Fruit fly (Drosophila melanogaster) whole organism, embryonic: ENCODE results near the gene CG10863.
A peak's percentile ranks its signal among the peaks of the same experiment; 100 is the strongest.

ENCODE experiments used
- CG15011 ChIP-seq: fragments of 200-800 bp; sonication (Bioruptor generic); optimal IDR thresholded peaks from 3 replicates; lab custom pipeline; 2018; ENCODE audit warnings: missing biosample characterization, mild to moderate bottlenecking, missing genetic modification characterization
- CG9932 ChIP-seq: fragments of 200-800 bp; sonication (Bioruptor generic); IDR thresholded peaks from 2 replicates; pipeline ENCODE4 v1.3.6; 2022; ENCODE audit warnings: missing biosample characterization, missing genetic modification characterization
- MESR4 ChIP-seq: fragments of 200-800 bp; sonication (Bioruptor generic); optimal IDR thresholded peaks from 2 replicates; lab custom pipeline; 2018; ENCODE audit warnings: missing biosample characterization, mild to moderate bottlenecking, missing genetic modification characterization, moderate library complexity
- NFAT ChIP-seq: fragments of 200-800 bp; sonication (Bioruptor generic); IDR thresholded peaks from 2 replicates; pipeline ENCODE4 v1.3.6; 2022; ENCODE audit warnings: missing biosample characterization, missing genetic modification characterization
- fd102C ChIP-seq: fragments of 200-800 bp; sonication (Bioruptor generic); optimal IDR thresholded peaks from 2 replicates; lab custom pipeline; 2018; ENCODE audit warnings: missing biosample characterization, mild to moderate bottlenecking, missing genetic modification characterization, moderate library complexity
- grau ChIP-seq: fragments of 200-800 bp; optimal IDR thresholded peaks from 3 replicates; lab custom pipeline; 2019; ENCODE audit warnings: missing biosample characterization, mild to moderate bottlenecking, missing genetic modification characterization, moderate library complexity
- nau ChIP-seq: fragments of 200-800 bp; sonication (Bioruptor generic); optimal IDR thresholded peaks from 3 replicates; lab custom pipeline; 2017; ENCODE audit warnings: missing biosample characterization, mild to moderate bottlenecking, missing genetic modification characterization, missing genetic modification reagents
- pzg ChIP-seq: fragments of 200-800 bp; sonication (Bioruptor generic); optimal IDR thresholded peaks from 3 replicates; lab custom pipeline; 2018; ENCODE audit warnings: missing biosample characterization, mild to moderate bottlenecking, missing genetic modification characterization, moderate library complexity

- TF ChIP-seq grau (tag; lab: Kevin White, UChicago): peak; percentile 79
- TF ChIP-seq fd102C (GFP tag; lab: Kevin White, UChicago): no peak
- TF ChIP-seq NFAT (GFP tag; lab: Robert Waterston, UW): no peak
- no peak for TF ChIP-seq pzg
- TF ChIP-seq nau: peak; percentile 39
- TF ChIP-seq MESR4 (GFP tag; lab: Kevin White, UChicago): no peak
- peak; percentile 63 for TF ChIP-seq CG15011
- peak; percentile 61 for TF ChIP-seq CG9932 (GFP tag; lab: Robert Waterston, UW)
Measured at dm6 chr3L:3935567-3936207, 6.6 kb downstream of the CG10863 start, which contains the start of gene Eip63F-1.
